Worm (Caenorhabditis elegans) whole organism, young adult: ENCODE results near the gene cpg-1.

Experiments used
- ama-1 ChIP-seq, 3 experiments: fragments of 150-350 bp in 1 of 3; sonication (generic microtip) in 2 of 3; optimal IDR thresholded peaks; 2 replicates each; lab custom pipeline; 2014 to 2018; ENCODE audit warnings: missing biosample characterization in 2 of 3, missing genetic modification characterization in 2 of 3, missing genetic modification reagents in 2 of 3
- ceh-79 ChIP-seq: sonication (generic microtip); optimal IDR thresholded peaks from 2 replicates; lab custom pipeline; 2017; ENCODE audit warnings: mild to moderate bottlenecking, missing genetic modification characterization, missing compliant biosample characterization
- lin-35 ChIP-seq, 3 experiments: fragments of 150-350 bp in 2 of 3; sonication (generic microtip) in 1 of 3; optimal IDR thresholded peaks; 2 replicates each; lab custom pipeline; 2014 to 2018; ENCODE audit warnings: missing biosample characterization in 3 of 3, missing genetic modification characterization in 3 of 3, missing genetic modification reagents in 3 of 3
- nfya-1 ChIP-seq: sonication (generic microtip); optimal IDR thresholded peaks from 2 replicates; lab custom pipeline; 2017; ENCODE audit warnings: antibody characterized with exemption, missing compliant biosample characterization, missing genetic modification characterization, borderline replicate concordance; ENCODE audit not compliant: insufficient read depth
- tbp1 ChIP-seq: fragments of 200-800 bp; sonication (Bioruptor generic); optimal IDR thresholded peaks from 2 replicates; lab custom pipeline; 2018; ENCODE audit warnings: mild to moderate bottlenecking, missing genetic modification characterization, missing compliant biosample characterization
- unc-130 ChIP-seq: sonication (generic microtip); optimal IDR thresholded peaks from 2 replicates; lab custom pipeline; 2016; ENCODE audit warnings: missing genetic modification reagents, missing genetic modification characterization, missing compliant biosample characterization
- unc-62 ChIP-seq: fragments of 150-350 bp; optimal IDR thresholded peaks from 2 replicates; lab custom pipeline; 2014; ENCODE audit warnings: missing biosample characterization, missing genetic modification reagents, missing genetic modification characterization

DNA sequence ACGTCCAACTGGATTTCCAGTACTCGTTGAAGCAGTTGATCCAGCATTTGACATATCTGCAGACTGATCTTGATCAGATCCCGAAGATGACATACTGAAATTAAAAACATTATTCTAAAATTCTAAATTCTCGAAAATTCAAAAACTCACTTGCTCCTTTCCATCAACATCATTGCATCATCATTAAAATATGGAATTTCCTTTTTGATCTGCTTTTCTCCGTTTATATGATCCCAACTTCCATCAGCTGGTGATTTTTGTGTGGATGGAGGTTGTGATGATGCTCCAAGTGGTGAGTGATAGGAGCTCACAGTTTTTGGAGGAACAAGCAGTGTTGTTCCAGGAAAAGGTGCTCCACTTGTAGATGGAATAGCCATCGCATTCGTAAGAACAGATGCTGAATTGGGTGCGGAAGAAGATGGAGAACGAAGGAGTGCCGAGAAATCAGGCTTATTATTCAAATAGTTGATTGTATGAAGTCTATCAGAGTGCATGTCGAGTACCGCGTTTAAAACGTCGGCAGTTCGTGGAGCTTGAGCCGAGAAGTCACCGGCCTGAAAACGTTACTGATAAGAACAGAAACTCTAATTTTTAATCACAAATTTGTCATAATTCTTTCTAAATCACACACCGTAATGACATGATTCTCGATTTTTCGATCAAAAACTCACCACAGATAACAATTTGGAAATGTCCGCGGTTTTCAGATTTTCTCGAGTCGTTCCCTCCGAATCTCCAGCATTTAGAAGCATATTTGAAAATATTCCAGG lies 4.0 kb downstream of the cpg-1 start:
- no peak for TF ChIP-seq unc-130 (GFP tag; lab: Kevin White, UChicago)
- no peak for TF ChIP-seq ceh-79 (tag; lab: Kevin White, UChicago)
- no peak for TF ChIP-seq lin-35 (GFP tag; optimal IDR thresholded peaks at IDR 0.05; lab: Kevin White, UChicago)
- no peak for TF ChIP-seq unc-62
- no peak for TF ChIP-seq tbp1 (GFP tag; lab: Kevin White, UChicago)
- TF ChIP-seq nfya-1 (tag; lab: Kevin White, UChicago), result no peak
- no peak for TF ChIP-seq ama-1 (optimal IDR thresholded peaks at IDR 0.05; lab: Kevin White, UChicago)
- no peak for TF ChIP-seq ama-1 (GFP tag; optimal IDR thresholded peaks at IDR 0.05; lab: Kevin White, UChicago)
